Worm (Caenorhabditis elegans): ENCODE results near the gene clec-260.

DNA sequence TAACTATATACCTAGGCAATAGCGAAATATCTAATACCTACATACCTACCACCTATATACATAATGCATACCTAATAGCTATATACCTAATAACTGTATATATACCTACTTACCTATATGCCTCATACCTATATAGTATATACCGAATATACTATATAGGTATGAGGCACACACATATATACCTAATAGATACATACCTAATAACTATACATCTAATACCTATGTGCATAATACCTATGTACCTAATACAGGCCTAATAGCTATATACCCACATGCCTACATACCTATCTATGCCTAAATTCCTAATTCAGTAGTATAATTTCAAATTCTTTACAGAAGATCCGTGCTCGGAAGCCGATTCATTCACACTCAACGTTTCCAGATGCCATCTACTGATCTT is 31.6 kb downstream of the clec-260 start:
- TF ChIP-seq F23B12.7 (tag; optimal IDR thresholded peaks at IDR 0.05; ENCODE audit: insufficient read depth), result no peak
- no peak for TF ChIP-seq fkh-3 (tag; optimal IDR thresholded peaks at IDR 0.05)
- no peak for TF ChIP-seq dpl-1 (GFP tag; optimal IDR thresholded peaks at IDR 0.05)
- no peak for TF ChIP-seq attf-5 (GFP tag; optimal IDR thresholded peaks at IDR 0.05)
- no peak for TF ChIP-seq egl-18 (GFP tag; IDR thresholded peaks at IDR 0.05)
- TF ChIP-seq pbrm-1 (GFP tag; IDR thresholded peaks at IDR 0.05), result no peak
- no peak for TF ChIP-seq chd-7 (tag; optimal IDR thresholded peaks at IDR 0.05)
- no peak for TF ChIP-seq Y53F4B.3 (GFP tag; IDR thresholded peaks at IDR 0.05)
